Worm (Caenorhabditis elegans) whole organism, L2 larva: ENCODE measurements around the gene ZK1290.13.

Experiments used
- F13H6.1 ChIP-seq: sonication (generic microtip); optimal IDR thresholded peaks from 2 replicates; lab custom pipeline; 2016; ENCODE audit warnings: missing genetic modification characterization, missing compliant biosample characterization
- R02D3.7 ChIP-seq: fragments of 150-350 bp; optimal IDR thresholded peaks from 2 replicates; lab custom pipeline; 2014; ENCODE audit warnings: missing biosample characterization, missing genetic modification characterization
- Y55F3AM.14 ChIP-seq: fragments of 200-800 bp; sonication (Bioruptor generic); optimal IDR thresholded peaks from 2 replicates; lab custom pipeline; 2018; ENCODE audit warnings: mild to moderate bottlenecking, missing genetic modification characterization, missing compliant biosample characterization
- alr-1 ChIP-seq: fragments of 150-350 bp; optimal IDR thresholded peaks from 2 replicates; lab custom pipeline; 2014; ENCODE audit warnings: missing biosample characterization, missing genetic modification characterization
- aly-2 ChIP-seq: fragments of 150-350 bp; optimal IDR thresholded peaks from 2 replicates; lab custom pipeline; 2014; ENCODE audit warnings: missing biosample characterization, missing genetic modification characterization
- blmp-1 ChIP-seq: sonication (generic microtip); optimal IDR thresholded peaks from 2 replicates; lab custom pipeline; 2017; ENCODE audit warnings: missing genetic modification characterization, mild to moderate bottlenecking, missing compliant biosample characterization, antibody characterized with exemption, moderate library complexity; ENCODE audit not compliant: insufficient read depth
- ceh-16 ChIP-seq: fragments of 150-350 bp; optimal IDR thresholded peaks from 2 replicates; lab custom pipeline; 2014; ENCODE audit warnings: missing biosample characterization, missing genetic modification characterization
- ceh-82 ChIP-seq: fragments of 150-350 bp; optimal IDR thresholded peaks from 2 replicates; lab custom pipeline; 2014; ENCODE audit warnings: missing biosample characterization, missing genetic modification characterization
- dmd-4 ChIP-seq: sonication (generic microtip); optimal IDR thresholded peaks from 2 replicates; lab custom pipeline; 2017; ENCODE audit warnings: missing biosample characterization, missing genetic modification characterization
- egl-27 ChIP-seq: sonication (generic microtip); optimal IDR thresholded peaks from 3 replicates; lab custom pipeline; 2017; ENCODE audit warnings: missing biosample characterization, missing genetic modification reagents, missing genetic modification characterization
- elt-3 ChIP-seq: sonication (generic microtip); optimal IDR thresholded peaks from 2 replicates; lab custom pipeline; 2017; ENCODE audit warnings: missing biosample characterization, missing genetic modification characterization
- fos-1 ChIP-seq: fragments of 150-350 bp; optimal IDR thresholded peaks from 2 replicates; lab custom pipeline; 2014; ENCODE audit warnings: missing biosample characterization, missing genetic modification characterization
- lin-39 ChIP-seq: fragments of 150-350 bp; optimal IDR thresholded peaks from 2 replicates; lab custom pipeline; 2014; ENCODE audit warnings: missing biosample characterization, missing genetic modification reagents, missing genetic modification characterization
- lsy-2 ChIP-seq, 2 experiments: fragments of 150-350 bp in 1 of 2; sonication (generic microtip) in 1 of 2; optimal IDR thresholded peaks; 2 replicates each; lab custom pipeline; 2014 to 2017; ENCODE audit warnings: missing biosample characterization in 2 of 2, missing genetic modification characterization in 2 of 2
- mab-5 ChIP-seq: fragments of 150-350 bp; optimal IDR thresholded peaks from 2 replicates; lab custom pipeline; 2014; ENCODE audit warnings: missing biosample characterization, missing genetic modification characterization
- mbf-1 ChIP-seq: sonication (generic microtip); optimal IDR thresholded peaks from 2 replicates; lab custom pipeline; 2017; ENCODE audit warnings: missing biosample characterization, missing genetic modification characterization
- mdl-1 ChIP-seq, 2 experiments: fragments of 150-350 bp in 1 of 2; sonication (generic microtip) in 1 of 2; optimal IDR thresholded peaks; 2 replicates each; lab custom pipeline; 2017; ENCODE audit warnings: missing biosample characterization in 2 of 2, missing genetic modification characterization in 2 of 2
- nhr-12 ChIP-seq: fragments of 150-350 bp; optimal IDR thresholded peaks from 2 replicates; lab custom pipeline; 2014; ENCODE audit warnings: missing biosample characterization, missing genetic modification characterization
- nhr-129 ChIP-seq: fragments of 150-350 bp; optimal IDR thresholded peaks from 2 replicates; lab custom pipeline; 2014; ENCODE audit warnings: missing biosample characterization, missing genetic modification characterization
- nhr-21 ChIP-seq: fragments of 150-350 bp; optimal IDR thresholded peaks from 2 replicates; lab custom pipeline; 2014; ENCODE audit warnings: missing biosample characterization, missing genetic modification characterization
- nhr-23 ChIP-seq: fragments of 150-350 bp; optimal IDR thresholded peaks from 2 replicates; lab custom pipeline; 2014; ENCODE audit warnings: missing biosample characterization, missing genetic modification reagents, missing genetic modification characterization
- nhr-237 ChIP-seq: fragments of 150-350 bp; optimal IDR thresholded peaks from 2 replicates; lab custom pipeline; 2014; ENCODE audit warnings: missing biosample characterization, missing genetic modification characterization
- nhr-25 ChIP-seq: fragments of 150-350 bp; sonication (generic microtip); optimal IDR thresholded peaks from 3 replicates; lab custom pipeline; 2014; ENCODE audit warnings: missing biosample characterization, missing genetic modification characterization
- peb-1 ChIP-seq: fragments of 150-350 bp; optimal IDR thresholded peaks from 2 replicates; lab custom pipeline; 2014; ENCODE audit warnings: missing biosample characterization, missing genetic modification characterization
- sem-4 ChIP-seq: fragments of 150-350 bp; optimal IDR thresholded peaks from 2 replicates; lab custom pipeline; 2014; ENCODE audit warnings: missing biosample characterization, missing genetic modification reagents, missing genetic modification characterization
- skn-1 ChIP-seq: sonication (generic microtip); optimal IDR thresholded peaks from 2 replicates; lab custom pipeline; 2017; ENCODE audit warnings: missing biosample characterization, missing genetic modification characterization
- sma-3 ChIP-seq: sonication (generic microtip); optimal IDR thresholded peaks from 2 replicates; lab custom pipeline; 2016; ENCODE audit warnings: missing genetic modification reagents, missing genetic modification characterization, missing compliant biosample characterization
- sma-9 ChIP-seq, 2 experiments: fragments of 150-350 bp in 1 of 2; sonication (generic microtip) in 1 of 2; optimal IDR thresholded peaks; 2 replicates each; lab custom pipeline; 2014 to 2016; ENCODE audit warnings: missing genetic modification characterization in 2 of 2, mild to moderate bottlenecking in 1 of 2, missing biosample characterization in 1 of 2, missing compliant biosample characterization in 1 of 2, missing genetic modification reagents in 1 of 2, moderate library complexity in 1 of 2
- unc-39 ChIP-seq: fragments of 150-350 bp; optimal IDR thresholded peaks from 2 replicates; lab custom pipeline; 2014; ENCODE audit warnings: missing biosample characterization, missing genetic modification characterization
- unc-55 ChIP-seq: fragments of 150-350 bp; sonication (generic microtip); optimal IDR thresholded peaks from 3 replicates; lab custom pipeline; 2014; ENCODE audit warnings: missing biosample characterization, missing genetic modification reagents, missing genetic modification characterization
- unc-62 ChIP-seq: fragments of 150-350 bp; optimal IDR thresholded peaks from 2 replicates; lab custom pipeline; 2014; ENCODE audit warnings: missing biosample characterization, missing genetic modification reagents, missing genetic modification characterization
- zag-1 ChIP-seq: fragments of 150-350 bp; optimal IDR thresholded peaks from 2 replicates; lab custom pipeline; 2014; ENCODE audit warnings: missing biosample characterization, missing genetic modification characterization
- ztf-1 ChIP-seq: fragments of 200-800 bp; sonication (Bioruptor generic); conservative IDR thresholded peaks from 2 replicates; pipeline ENCODE4 v1.3.6; 2022; ENCODE audit warnings: missing genetic modification characterization, missing compliant biosample characterization

Gene ZK1290.13

DNA sequence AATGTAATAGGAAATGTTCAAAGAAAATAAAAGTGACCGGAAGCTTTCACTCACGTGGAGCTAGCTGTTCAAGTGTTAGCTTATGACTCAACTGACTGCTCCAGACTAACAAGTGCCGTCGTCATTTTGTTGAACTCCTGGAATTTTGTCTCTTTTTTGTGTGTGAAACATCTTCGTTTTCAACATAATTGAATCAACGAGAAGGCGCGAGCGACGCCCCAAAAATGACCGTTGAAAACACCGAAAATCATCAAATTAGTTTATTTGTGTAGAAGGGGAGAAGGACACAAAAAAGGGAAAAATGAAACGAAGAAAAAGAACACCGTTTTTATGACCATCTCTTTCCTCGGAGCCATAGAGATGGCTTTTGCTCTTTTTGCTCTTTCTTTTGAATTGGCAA is 20.6 kb downstream of the ZK1290.13 start, which contains the start of gene ZK1290.14:
Gene ZK1290.14 (minus strand): TSS at position 139 of the 400 bp plus-strand sequence.
- TF ChIP-seq sem-4 (tag; lab: Kevin White, UChicago) (peak; percentile 51), elt-3 (no peak)

DNA sequence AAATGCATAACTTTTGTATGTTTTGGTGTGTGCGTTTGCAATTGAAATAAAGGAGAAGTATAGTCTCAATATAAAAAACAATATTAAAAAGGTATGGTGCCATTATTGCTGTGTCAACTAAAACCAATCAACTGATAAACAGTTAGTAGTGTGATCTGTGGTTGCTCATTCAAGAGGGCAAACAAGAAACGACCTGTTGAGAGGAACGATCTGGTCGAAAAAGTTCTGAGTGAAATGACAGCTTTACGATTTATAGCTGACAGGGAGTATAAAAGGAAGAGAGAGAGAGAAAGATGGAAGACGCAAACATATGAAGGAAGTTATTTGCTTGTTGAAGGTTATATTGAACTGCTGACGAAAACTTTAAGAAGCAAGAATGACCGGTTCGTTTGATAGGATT is 23.2 kb downstream of the ZK1290.13 start:
- TF ChIP-seq egl-27 (tag; lab: Kevin White, UChicago) (no peak), nhr-237 (tag; lab: Kevin White, UChicago) (no peak), F13H6.1 (tag; lab: Kevin White, UChicago) (no peak), mdl-1 (tag; optimal IDR thresholded peaks at IDR 0.05; lab: Kevin White, UChicago) (no peak), fos-1 (tag; lab: Kevin White, UChicago) (peak; percentile 2), aly-2 (tag; lab: Kevin White, UChicago) (no peak), nhr-25 (peak; percentile 6), lsy-2 (tag; optimal IDR thresholded peaks at IDR 0.05; lab: Kevin White, UChicago) (no peak)

DNA sequence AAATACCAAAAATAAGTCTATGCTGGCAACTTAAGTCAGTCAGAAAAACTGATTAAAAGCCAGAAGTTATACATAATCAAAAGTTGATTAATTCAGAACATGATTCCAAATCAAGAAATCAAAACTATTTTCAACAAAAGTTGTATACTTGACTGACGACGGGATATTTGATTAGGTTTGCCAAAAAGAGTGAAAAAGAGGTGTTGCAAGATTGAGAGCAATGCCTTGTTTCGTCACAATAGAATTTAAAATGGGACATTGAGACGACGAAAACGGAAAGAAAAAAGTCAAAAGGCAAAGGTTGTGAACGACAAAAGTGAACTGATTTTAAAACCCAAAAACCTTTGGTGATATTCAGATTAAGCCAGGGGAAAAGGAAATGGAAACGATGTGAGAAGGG is 24.1 kb downstream of the ZK1290.13 start:
- TF ChIP-seq egl-27 (tag; lab: Kevin White, UChicago): no peak
- TF ChIP-seq zag-1 (tag; lab: Kevin White, UChicago): no peak
- no peak for TF ChIP-seq aly-2 (tag; lab: Kevin White, UChicago)
- TF ChIP-seq sma-9 (GFP tag; optimal IDR thresholded peaks at IDR 0.05; lab: Kevin White, UChicago): no peak
- no peak for TF ChIP-seq sma-9 (tag; optimal IDR thresholded peaks at IDR 0.05; lab: Kevin White, UChicago)
- TF ChIP-seq mab-5 (tag; lab: Kevin White, UChicago): no peak
- TF ChIP-seq Y55F3AM.14: no peak
- TF ChIP-seq nhr-237 (tag; lab: Kevin White, UChicago): no peak
- TF ChIP-seq nhr-12: no peak
- TF ChIP-seq nhr-23: no peak
- TF ChIP-seq mdl-1 (tag; optimal IDR thresholded peaks at IDR 0.05; lab: Kevin White, UChicago): no peak
- no peak for TF ChIP-seq nhr-21 (tag; lab: Kevin White, UChicago)
- TF ChIP-seq skn-1 (tag; lab: Kevin White, UChicago): no peak
- no peak for TF ChIP-seq peb-1 (tag; lab: Kevin White, UChicago)
- TF ChIP-seq, all 48 proteins: peak for 0

DNA sequence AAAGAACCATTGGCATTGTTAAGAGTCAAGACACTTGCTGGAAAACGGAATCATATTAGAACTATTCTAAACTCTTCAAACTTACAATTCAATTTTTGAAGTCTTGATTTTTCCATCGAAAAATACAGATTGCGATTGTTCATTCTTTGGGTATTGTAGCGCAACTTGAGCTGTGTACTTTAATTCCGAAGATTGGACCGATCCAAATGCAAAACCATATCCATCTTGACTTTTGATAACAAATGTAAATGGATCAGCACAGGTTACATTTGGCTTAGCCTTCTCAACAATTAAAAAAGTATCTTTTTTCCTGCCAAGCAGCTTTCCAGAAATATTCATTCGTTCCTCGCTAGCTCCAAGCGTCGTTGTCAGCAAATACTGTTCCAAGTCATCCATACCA is 26.0 kb downstream of the ZK1290.13 start:
- no peak for TF ChIP-seq peb-1 (tag; lab: Kevin White, UChicago)
- no peak for TF ChIP-seq sma-3 (GFP tag; lab: Kevin White, UChicago)
- TF ChIP-seq R02D3.7 (tag; lab: Kevin White, UChicago): no peak
- TF ChIP-seq nhr-21 (tag; lab: Kevin White, UChicago): no peak
- TF ChIP-seq lin-39 (tag; lab: Kevin White, UChicago): no peak
- TF ChIP-seq mbf-1: no peak
- no peak for TF ChIP-seq fos-1 (tag; lab: Kevin White, UChicago)
- no peak for TF ChIP-seq sma-9 (GFP tag; optimal IDR thresholded peaks at IDR 0.05; lab: Kevin White, UChicago)
- TF ChIP-seq sma-9 (tag; optimal IDR thresholded peaks at IDR 0.05; lab: Kevin White, UChicago): no peak
- TF ChIP-seq lsy-2 (tag; optimal IDR thresholded peaks at IDR 0.05; lab: Kevin White, UChicago): no peak
- TF ChIP-seq aly-2 (tag; lab: Kevin White, UChicago): no peak
- TF ChIP-seq, all 48 proteins: peak for 0

DNA sequence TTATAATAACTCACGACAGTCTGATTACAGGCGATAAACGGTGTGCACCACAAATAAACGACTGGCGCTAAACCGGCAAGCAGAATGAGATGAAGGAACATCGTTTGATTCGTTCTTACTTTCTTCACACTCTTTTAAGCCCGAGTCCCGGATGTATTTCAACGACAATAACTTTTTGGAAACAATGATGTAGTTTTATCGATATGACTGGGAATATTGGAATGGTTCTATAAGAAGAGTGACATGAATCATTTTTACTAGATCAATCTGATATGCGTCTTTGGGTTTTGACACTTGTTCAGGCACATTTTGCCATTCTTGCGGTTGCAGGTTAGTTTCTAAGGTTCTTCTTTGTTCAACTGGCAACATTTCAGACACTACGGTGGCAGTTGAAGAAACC is 26.7 kb downstream of the ZK1290.13 start, which contains the start of the genes ZK1290.11 and ZK1290.1:
Gene ZK1290.11 (minus strand): TSS at position 101 of the 400 bp plus-strand sequence.
Gene ZK1290.1 (plus strand): TSS at position 271 of the 400 bp plus-strand sequence.
- TF ChIP-seq mbf-1 (no peak), lin-39 (tag; lab: Kevin White, UChicago) (no peak), nhr-129 (tag; lab: Kevin White, UChicago) (no peak), dmd-4 (no peak), unc-39 (tag; lab: Kevin White, UChicago) (no peak), unc-62 (GFP tag; lab: Kevin White, UChicago) (no peak), aly-2 (tag; lab: Kevin White, UChicago) (no peak), ceh-82 (tag; lab: Kevin White, UChicago) (no peak), alr-1 (tag; lab: Kevin White, UChicago) (no peak), nhr-12 (no peak), blmp-1 (tag; lab: Kevin White, UChicago) (no peak), mab-5 (tag; lab: Kevin White, UChicago) (no peak), fos-1 (tag; lab: Kevin White, UChicago) (no peak), ceh-16 (tag; lab: Kevin White, UChicago) (no peak), sma-3 (GFP tag; lab: Kevin White, UChicago) (no peak), unc-55 (no peak), egl-27 (tag; lab: Kevin White, UChicago) (no peak), ztf-1 (no peak)
